Fruit fly (Drosophila melanogaster): ENCODE data around the gene Nepl11.

dm6 chr3R:4319507-4320138 lies 25.0 kb upstream of the Nepl11 start, which contains the start of gene CG9795:
- TF ChIP-seq mirr (GFP tag; optimal IDR thresholded peaks at IDR 0.05), result no peak
- TF ChIP-seq kay (GFP tag; optimal IDR thresholded peaks at IDR 0.05), result no peak
- peak; percentile 61 for TF ChIP-seq jumu (GFP tag; optimal IDR thresholded peaks at IDR 0.05)
- no peak for TF ChIP-seq CG31365 (tag; optimal IDR thresholded peaks at IDR 0.05)
- TF ChIP-seq Asciz (GFP tag; optimal IDR thresholded peaks at IDR 0.05), result no peak

All from whole organism, embryonic.